Worm (Caenorhabditis elegans) whole organism, young adult: ENCODE results near the gene bus-4.
A peak's percentile ranks its signal among the peaks of the same experiment; 100 is the strongest.
"Not testable (repeated sequence)": the region's sequence is repeated elsewhere in the genome, so short reads cannot be mapped to it uniquely, and the experiment has no call there.

ENCODE experiments used
- B0019.2 ChIP-seq: fragments of 200-800 bp; sonication (Bioruptor generic); conservative IDR thresholded peaks from 2 replicates; pipeline ENCODE4 v1.3.6; 2022; ENCODE audit warnings: missing genetic modification reagents, missing genetic modification characterization, missing compliant biosample characterization
- B0261.1 ChIP-seq: sonication (generic microtip); optimal IDR thresholded peaks from 2 replicates; lab custom pipeline; 2016; ENCODE audit warnings: mild to moderate bottlenecking, missing genetic modification characterization, moderate library complexity, missing compliant biosample characterization
- B0336.3 ChIP-seq: fragments of 200-800 bp; sonication (Bioruptor generic); IDR thresholded peaks from 2 replicates; pipeline ENCODE4 v1.3.6; 2022; ENCODE audit warnings: missing genetic modification characterization, missing compliant biosample characterization
- C06A6.2 ChIP-seq: fragments of 200-800 bp; sonication (Bioruptor generic); conservative IDR thresholded peaks from 2 replicates; pipeline ENCODE4 v1.3.6; 2022; ENCODE audit warnings: missing genetic modification characterization, missing compliant biosample characterization
- D2030.7 ChIP-seq: fragments of 200-800 bp; sonication (Bioruptor generic); IDR thresholded peaks from 2 replicates; pipeline ENCODE4 v1.3.6; 2022; ENCODE audit warnings: missing genetic modification reagents, missing genetic modification characterization, missing compliant biosample characterization
- F22D6.2 ChIP-seq: sonication (generic microtip); optimal IDR thresholded peaks from 2 replicates; lab custom pipeline; 2016; ENCODE audit warnings: mild to moderate bottlenecking, missing genetic modification characterization, missing compliant biosample characterization
- F37B4.10 ChIP-seq: fragments of 200-800 bp; sonication (Bioruptor generic); IDR thresholded peaks from 2 replicates; pipeline ENCODE4 v1.3.6; 2022; ENCODE audit warnings: missing genetic modification characterization, missing compliant biosample characterization
- F57C9.4 ChIP-seq: sonication (generic microtip); optimal IDR thresholded peaks from 2 replicates; lab custom pipeline; 2017; ENCODE audit warnings: mild to moderate bottlenecking, missing genetic modification characterization, missing compliant biosample characterization
- K11D2.4 ChIP-seq: fragments of 200-800 bp; sonication (Bioruptor generic); IDR thresholded peaks from 2 replicates; pipeline ENCODE4 v1.3.6; 2022; ENCODE audit warnings: missing genetic modification reagents, missing genetic modification characterization, missing compliant biosample characterization
- T07F8.4 ChIP-seq: sonication (generic microtip); optimal IDR thresholded peaks from 2 replicates; lab custom pipeline; 2016; ENCODE audit warnings: mild to moderate bottlenecking, missing genetic modification characterization, moderate library complexity, missing compliant biosample characterization
- Y95B8A.8 ChIP-seq: fragments of 200-800 bp; sonication (Bioruptor generic); IDR thresholded peaks from 2 replicates; pipeline ENCODE4 v1.3.6; 2022; ENCODE audit warnings: missing genetic modification reagents, missing genetic modification characterization, missing compliant biosample characterization
- ZK185.1 ChIP-seq: sonication (generic microtip); optimal IDR thresholded peaks from 2 replicates; lab custom pipeline; 2016; ENCODE audit warnings: mild to moderate bottlenecking, missing genetic modification characterization, missing compliant biosample characterization; ENCODE audit not compliant: poor library complexity, severe bottlenecking
- aptf-3 ChIP-seq: fragments of 200-800 bp; sonication (Bioruptor generic); IDR thresholded peaks from 2 replicates; pipeline ENCODE4 v1.3.6; 2022; ENCODE audit warnings: missing genetic modification characterization, missing compliant biosample characterization
- cebp-1 ChIP-seq, 2 experiments: fragments of 200-800 bp in 1 of 2; sonication (Bioruptor generic) in 1 of 2; sonication (generic microtip) in 1 of 2; IDR thresholded peaks in 1 of 2; optimal IDR thresholded peaks in 1 of 2; 2 replicates each; pipeline versions ENCODE4 v1.3.6 to Lab custom; 2017 to 2022; ENCODE audit warnings: missing compliant biosample characterization in 2 of 2, missing genetic modification characterization in 2 of 2, mild to moderate bottlenecking in 1 of 2, missing genetic modification reagents in 1 of 2, moderate library complexity in 1 of 2
- ceh-100 ChIP-seq: fragments of 200-800 bp; sonication (Bioruptor generic); IDR thresholded peaks from 2 replicates; pipeline ENCODE4 v1.3.6; 2022; ENCODE audit warnings: missing genetic modification reagents, missing genetic modification characterization, missing compliant biosample characterization
- ceh-40 ChIP-seq: fragments of 200-800 bp; sonication (Bioruptor generic); IDR thresholded peaks from 2 replicates; pipeline ENCODE4 v1.3.6; 2022; ENCODE audit warnings: missing genetic modification characterization, missing compliant biosample characterization
- chd-7 ChIP-seq: sonication (generic microtip); optimal IDR thresholded peaks from 2 replicates; lab custom pipeline; 2016; ENCODE audit warnings: mild to moderate bottlenecking, missing genetic modification characterization, moderate library complexity, missing compliant biosample characterization
- dox-1 ChIP-seq: fragments of 200-800 bp; sonication (Bioruptor generic); IDR thresholded peaks from 2 replicates; pipeline ENCODE4 v1.3.6; 2022; ENCODE audit warnings: missing genetic modification reagents, missing genetic modification characterization, missing compliant biosample characterization
- egl-44 ChIP-seq: fragments of 200-800 bp; sonication (Bioruptor generic); IDR thresholded peaks from 2 replicates; pipeline ENCODE4 v1.3.6; 2022; ENCODE audit warnings: missing genetic modification reagents, missing genetic modification characterization, missing compliant biosample characterization
- egrh-3 ChIP-seq: fragments of 200-800 bp; sonication (Bioruptor generic); IDR thresholded peaks from 2 replicates; pipeline ENCODE4 v1.3.6; 2022; ENCODE audit warnings: missing genetic modification reagents, missing genetic modification characterization, missing compliant biosample characterization
- ekl-4 ChIP-seq: fragments of 200-800 bp; sonication (Bioruptor generic); IDR thresholded peaks from 2 replicates; pipeline ENCODE4 v1.3.6; 2022; ENCODE audit warnings: missing genetic modification reagents, missing genetic modification characterization, missing compliant biosample characterization
- ets-4 ChIP-seq: fragments of 200-800 bp; sonication (Bioruptor generic); optimal IDR thresholded peaks from 2 replicates; lab custom pipeline; 2018; ENCODE audit warnings: mild to moderate bottlenecking, missing genetic modification characterization, missing compliant biosample characterization
- hmg-1.2 ChIP-seq: fragments of 200-800 bp; sonication (Bioruptor generic); IDR thresholded peaks from 2 replicates; pipeline ENCODE4 v1.3.6; 2022; ENCODE audit warnings: missing genetic modification reagents, missing genetic modification characterization, missing compliant biosample characterization
- hsf-1 ChIP-seq: fragments of 200-800 bp; sonication (Bioruptor generic); IDR thresholded peaks from 2 replicates; pipeline ENCODE4 v1.3.6; 2022; ENCODE audit warnings: missing genetic modification reagents, missing genetic modification characterization, missing compliant biosample characterization
- lin-54 ChIP-seq: fragments of 200-800 bp; sonication (Bioruptor generic); optimal IDR thresholded peaks from 2 replicates; lab custom pipeline; 2018; ENCODE audit warnings: mild to moderate bottlenecking, missing genetic modification characterization, missing compliant biosample characterization
- lsl-1 ChIP-seq: fragments of 200-800 bp; sonication (Bioruptor generic); optimal IDR thresholded peaks from 2 replicates; lab custom pipeline; 2018; ENCODE audit warnings: mild to moderate bottlenecking, missing genetic modification characterization, moderate library complexity, missing compliant biosample characterization
- madf-10 ChIP-seq: sonication (generic microtip); optimal IDR thresholded peaks from 2 replicates; lab custom pipeline; 2016; ENCODE audit warnings: mild to moderate bottlenecking, missing genetic modification characterization, missing compliant biosample characterization
- madf-3 ChIP-seq: fragments of 200-800 bp; sonication (Bioruptor generic); IDR thresholded peaks from 2 replicates; pipeline ENCODE4 v1.3.6; 2022; ENCODE audit warnings: missing genetic modification reagents, missing genetic modification characterization, missing compliant biosample characterization
- madf-6 ChIP-seq: fragments of 200-800 bp; sonication (Bioruptor generic); IDR thresholded peaks from 2 replicates; pipeline ENCODE4 v1.3.6; 2022; ENCODE audit warnings: missing genetic modification reagents, missing genetic modification characterization, missing compliant biosample characterization
- nhr-90 ChIP-seq: sonication (generic microtip); optimal IDR thresholded peaks from 2 replicates; lab custom pipeline; 2016; ENCODE audit warnings: missing genotype, mild to moderate bottlenecking, missing genetic modification characterization, missing compliant biosample characterization
- pbrm-1 ChIP-seq: fragments of 200-800 bp; sonication (Bioruptor generic); IDR thresholded peaks from 2 replicates; pipeline ENCODE4 v1.3.6; 2022; ENCODE audit warnings: missing genetic modification reagents, missing genetic modification characterization, missing compliant biosample characterization
- rec-8 ChIP-seq, 2 experiments: sonication (generic microtip); optimal IDR thresholded peaks; 2 replicates each; lab custom pipeline; 2016; ENCODE audit warnings: mild to moderate bottlenecking in 2 of 2, missing genetic modification characterization in 2 of 2, missing genetic modification reagents in 2 of 2, missing genotype in 2 of 2, missing biosample characterization in 1 of 2, missing compliant biosample characterization in 1 of 2, moderate library complexity in 1 of 2
- repo-1 ChIP-seq: sonication (generic microtip); optimal IDR thresholded peaks from 2 replicates; lab custom pipeline; 2017; ENCODE audit warnings: mild to moderate bottlenecking, missing genetic modification characterization, missing compliant biosample characterization
- snpc-4 ChIP-seq, 5 experiments: fragments of 150-350 bp in 1 of 5; sonication (generic microtip) in 4 of 5; optimal IDR thresholded peaks; 2 replicates each; lab custom pipeline; 2014 to 2018; ENCODE audit warnings: missing genetic modification characterization in 5 of 5, missing biosample characterization in 3 of 5, antibody characterized with exemption in 2 of 5, mild to moderate bottlenecking in 2 of 5, missing compliant biosample characterization in 2 of 5, missing genotype in 2 of 5, moderate library complexity in 2 of 5, missing genetic modification reagents in 1 of 5
- tbp1 ChIP-seq: fragments of 200-800 bp; sonication (Bioruptor generic); optimal IDR thresholded peaks from 2 replicates; lab custom pipeline; 2018; ENCODE audit warnings: mild to moderate bottlenecking, missing genetic modification characterization, missing compliant biosample characterization
- tlf-1 ChIP-seq: fragments of 200-800 bp; sonication (Bioruptor generic); optimal IDR thresholded peaks from 2 replicates; lab custom pipeline; 2018; ENCODE audit warnings: mild to moderate bottlenecking, missing genetic modification characterization, missing compliant biosample characterization
- ztf-18 ChIP-seq: sonication (generic microtip); optimal IDR thresholded peaks from 2 replicates; lab custom pipeline; 2016; ENCODE audit warnings: missing genotype, mild to moderate bottlenecking, missing genetic modification characterization, missing compliant biosample characterization
- ztf-22 ChIP-seq: fragments of 200-800 bp; sonication (Bioruptor generic); optimal IDR thresholded peaks from 2 replicates; lab custom pipeline; 2018; ENCODE audit warnings: mild to moderate bottlenecking, missing genetic modification characterization, moderate library complexity, missing compliant biosample characterization
- ztf-25 ChIP-seq: fragments of 200-800 bp; sonication (Bioruptor generic); IDR thresholded peaks from 2 replicates; pipeline ENCODE4 v1.3.6; 2022; ENCODE audit warnings: missing genetic modification reagents, missing genetic modification characterization, missing compliant biosample characterization
- ztf-28 ChIP-seq: fragments of 200-800 bp; sonication (Bioruptor generic); IDR thresholded peaks from 2 replicates; pipeline ENCODE4 v1.3.6; 2022; ENCODE audit warnings: missing genetic modification reagents, missing genetic modification characterization, missing compliant biosample characterization
- ztf-3 ChIP-seq: fragments of 200-800 bp; sonication (Bioruptor generic); optimal IDR thresholded peaks from 2 replicates; lab custom pipeline; 2018; ENCODE audit warnings: mild to moderate bottlenecking, missing genetic modification characterization, missing compliant biosample characterization

bus-4 gene

DNA sequence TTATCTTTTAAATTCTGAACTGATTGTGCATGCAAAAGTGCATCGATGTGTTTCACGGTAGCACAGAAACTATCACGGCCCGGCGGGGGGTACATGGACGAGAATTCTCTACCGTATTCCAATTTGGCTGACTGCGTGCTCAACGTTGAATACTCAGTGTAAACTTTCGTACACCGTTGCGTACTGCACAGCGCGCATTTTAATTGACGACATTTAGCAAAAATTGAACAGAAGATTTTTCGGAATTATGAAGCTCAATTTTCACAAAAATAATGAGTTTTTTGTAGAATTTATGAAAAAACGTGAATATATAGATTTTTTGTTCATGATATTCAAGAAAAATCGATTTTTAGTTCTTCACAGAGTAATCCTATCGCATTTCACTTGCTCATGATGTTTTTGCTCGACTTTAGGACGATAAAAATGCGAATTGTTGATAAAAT lies 37.4 kb downstream of the bus-4 start (continued):
- TF ChIP-seq chd-7 (tag; lab: Kevin White, UChicago) (peak; percentile 67), hmg-1.2 (GFP tag; lab: Robert Waterston, UW) (peak; percentile 100), hsf-1 (peak; percentile 95), pbrm-1 (peak; percentile 99), ztf-3 (peak; percentile 62), ets-4 (GFP tag; lab: Kevin White, UChicago) (peak; percentile 23), B0336.3 (GFP tag; lab: Robert Waterston, UW) (peak; percentile 92), ekl-4 (GFP tag; lab: Robert Waterston, UW) (peak; percentile 99), ztf-28 (GFP tag; lab: Robert Waterston, UW) (peak; percentile 99), ztf-18 (tag; lab: Kevin White, UChicago) (peak; percentile 83), ceh-100 (GFP tag; lab: Robert Waterston, UW) (peak; percentile 95), egrh-3 (GFP tag; lab: Robert Waterston, UW) (peak; percentile 87), F37B4.10 (peak; percentile 100), F22D6.2 (tag; lab: Kevin White, UChicago) (peak; percentile 88), tbp1 (GFP tag; lab: Kevin White, UChicago) (peak; percentile 38), lsl-1 (GFP tag; lab: Kevin White, UChicago) (peak; percentile 70), madf-3 (GFP tag; lab: Robert Waterston, UW) (peak; percentile 98), B0019.2 (peak; percentile 95), dox-1 (peak; percentile 100), aptf-3 (GFP tag; lab: Robert Waterston, UW) (peak; percentile 63; the same call in 1 of the 2 replicates), tlf-1 (GFP tag; lab: Kevin White, UChicago) (peak; percentile 95), egl-44 (peak; percentile 98), ztf-22 (peak; percentile 33), B0261.1 (tag; lab: Kevin White, UChicago) (peak; percentile 19), F57C9.4 (peak; percentile 33), ceh-40 (GFP tag; lab: Robert Waterston, UW) (peak; percentile 93), snpc-4 (tag; optimal IDR thresholded peaks at IDR 0.05; lab: Kevin White, UChicago) (peak in 2 of 4 experiments; percentile 74 to 78), Y95B8A.8 (GFP tag; lab: Robert Waterston, UW) (peak; percentile 99), T07F8.4 (tag; lab: Kevin White, UChicago) (peak; percentile 39), cebp-1 (GFP tag; IDR thresholded peaks at IDR 0.05; lab: Robert Waterston, UW) (peak; percentile 97), cebp-1 (tag; optimal IDR thresholded peaks at IDR 0.05; lab: Kevin White, UChicago) (peak; percentile 91), C06A6.2 (GFP tag; lab: Robert Waterston, UW) (peak; percentile 99), ZK185.1 (tag; lab: Kevin White, UChicago) (peak; percentile 49), K11D2.4 (GFP tag; lab: Robert Waterston, UW) (peak; percentile 100), madf-10 (tag; lab: Kevin White, UChicago) (peak; percentile 80), nhr-90 (tag; lab: Kevin White, UChicago) (peak; percentile 69), lin-54 (GFP tag; lab: Kevin White, UChicago) (peak; percentile 79), repo-1 (peak; percentile 72), D2030.7 (peak; percentile 91), ztf-25 (GFP tag; lab: Robert Waterston, UW) (peak; percentile 98), madf-6 (peak; percentile 89), rec-8 (tag; optimal IDR thresholded peaks at IDR 0.05; lab: Kevin White, UChicago) (peak in 1 of 2 experiments; percentile 27)
- not testable (repeated sequence) for TF ChIP-seq snpc-4 (GFP tag; optimal IDR thresholded peaks at IDR 0.05; lab: Kevin White, UChicago)
